Worm (Caenorhabditis elegans): ENCODE data around the gene srlf-31.

The srlf-31 gene

DNA sequence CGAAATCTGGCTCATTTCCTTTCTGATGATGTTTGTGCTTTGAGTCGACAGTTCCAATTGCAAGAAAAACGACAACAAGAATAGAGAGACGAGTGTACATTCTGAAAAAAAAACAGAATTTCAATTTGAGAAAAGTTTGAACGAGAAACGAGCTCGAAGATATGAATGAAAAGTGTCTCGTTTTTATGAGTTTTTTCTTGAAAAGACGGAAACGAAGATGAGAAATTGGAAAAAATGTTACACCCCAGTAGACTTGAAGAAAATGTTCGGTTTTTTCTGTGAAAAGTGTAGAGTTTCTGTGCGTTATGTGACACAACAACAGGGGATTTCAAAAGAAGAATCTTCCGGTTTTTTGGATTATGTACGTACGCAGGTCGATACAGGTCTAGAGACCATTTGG lies at the start of gene srlf-31:
Gene srlf-31 (minus strand): TSS at position 101 of the 400 bp plus-strand sequence.
- TF ChIP-seq him-1 (tag; optimal IDR thresholded peaks at IDR 0.05) = no peak
- no peak for TF ChIP-seq dao-5 (tag; optimal IDR thresholded peaks at IDR 0.05)
- no peak for TF ChIP-seq W03F9.2 (tag; optimal IDR thresholded peaks at IDR 0.05)

DNA sequence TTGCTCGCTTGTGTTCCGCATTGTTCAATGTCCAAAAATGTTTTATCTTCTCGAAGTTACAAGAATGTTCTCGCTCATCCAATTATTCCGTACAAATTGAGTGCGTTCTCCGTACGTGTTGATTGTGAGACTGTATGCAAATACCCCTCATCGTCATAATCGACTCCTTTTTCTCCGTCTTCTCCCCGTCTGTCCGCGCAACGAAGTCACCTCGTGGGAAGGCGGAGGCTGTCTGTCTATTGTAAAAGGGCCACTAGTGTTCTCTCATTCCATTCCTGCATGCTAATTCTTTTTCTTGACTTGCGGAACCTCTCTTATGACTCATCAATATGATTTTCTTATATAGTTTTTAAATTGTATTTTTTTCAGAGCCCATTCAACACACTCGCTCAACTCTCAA lies 47.2 kb upstream of the srlf-31 start, which contains the start of gene ZK829.9:
Gene ZK829.9 (plus strand): TSS at position 364 of the 400 bp plus-strand sequence.
- no peak for TF ChIP-seq him-1 (tag; optimal IDR thresholded peaks at IDR 0.05)
- no peak for TF ChIP-seq W03F9.2 (tag; optimal IDR thresholded peaks at IDR 0.05)
- no peak for TF ChIP-seq dao-5 (tag; optimal IDR thresholded peaks at IDR 0.05)

DNA sequence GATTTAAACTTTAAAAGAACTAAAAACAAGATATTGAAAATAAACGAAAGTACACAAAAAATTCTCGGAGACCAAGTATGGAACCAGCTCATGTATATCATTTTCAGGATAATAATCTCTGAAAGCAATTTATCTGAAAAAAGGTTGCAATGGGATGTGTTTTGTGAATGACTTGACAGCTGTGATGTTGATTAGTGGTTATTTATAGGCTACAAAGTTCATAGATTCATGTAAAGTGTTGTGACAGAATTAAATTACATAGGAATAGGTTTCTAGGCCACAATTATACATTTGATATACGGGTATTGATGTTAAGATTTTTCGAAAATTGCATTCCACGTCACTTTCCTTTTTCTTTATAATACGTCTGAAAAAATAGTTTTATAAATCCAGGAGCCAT lies 42.4 kb upstream of the srlf-31 start, which contains the start of gene srj-1:
Gene srj-1 (minus strand): TSS at position 101 of the 400 bp plus-strand sequence.
- TF ChIP-seq W03F9.2 (tag; optimal IDR thresholded peaks at IDR 0.05) = no peak
- TF ChIP-seq dao-5 (tag; optimal IDR thresholded peaks at IDR 0.05) = no peak
- no peak for TF ChIP-seq him-1 (tag; optimal IDR thresholded peaks at IDR 0.05)

DNA sequence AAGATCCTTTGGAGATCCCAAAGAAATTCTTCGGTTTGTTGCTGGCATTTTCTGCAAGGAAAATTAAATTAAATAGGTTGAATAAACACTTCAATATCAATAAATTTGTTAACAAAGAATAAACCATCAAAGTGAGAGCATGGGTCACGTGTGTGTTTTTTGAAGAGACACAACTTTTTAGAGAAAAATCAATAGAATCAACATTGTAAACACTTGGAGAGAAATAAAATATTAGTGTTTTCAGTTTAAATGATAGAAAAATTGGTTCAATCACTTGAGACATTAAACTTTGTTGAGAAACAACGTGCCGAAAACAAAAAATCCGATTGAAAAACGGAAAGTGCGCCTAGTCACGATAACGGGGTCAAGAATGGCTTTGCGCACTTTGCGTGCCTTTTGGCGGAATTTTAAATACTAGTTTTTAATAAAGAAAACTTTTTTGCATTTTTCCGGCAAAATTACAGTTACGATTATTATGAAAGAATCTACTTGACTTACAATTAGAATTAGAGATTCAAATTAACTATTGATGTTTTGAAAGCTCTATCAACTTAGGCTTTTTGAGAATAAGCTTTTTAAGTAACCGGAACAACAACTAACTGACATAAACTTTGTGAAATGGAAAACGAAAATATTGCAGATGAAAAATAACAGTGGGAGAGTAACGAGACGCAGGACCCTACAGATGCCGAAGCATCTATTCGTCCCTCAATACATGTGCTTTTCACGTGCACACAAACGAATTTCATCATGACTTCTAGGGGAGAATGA lies 38.7 kb upstream of the srlf-31 start, which contains the start of gene ZK829.7:
Gene ZK829.7 (minus strand): TSS at position 51 of the 771 bp plus-strand sequence.
- TF ChIP-seq dao-5 (tag; optimal IDR thresholded peaks at IDR 0.05) (no peak), W03F9.2 (tag; optimal IDR thresholded peaks at IDR 0.05) (peak; percentile 41)

DNA sequence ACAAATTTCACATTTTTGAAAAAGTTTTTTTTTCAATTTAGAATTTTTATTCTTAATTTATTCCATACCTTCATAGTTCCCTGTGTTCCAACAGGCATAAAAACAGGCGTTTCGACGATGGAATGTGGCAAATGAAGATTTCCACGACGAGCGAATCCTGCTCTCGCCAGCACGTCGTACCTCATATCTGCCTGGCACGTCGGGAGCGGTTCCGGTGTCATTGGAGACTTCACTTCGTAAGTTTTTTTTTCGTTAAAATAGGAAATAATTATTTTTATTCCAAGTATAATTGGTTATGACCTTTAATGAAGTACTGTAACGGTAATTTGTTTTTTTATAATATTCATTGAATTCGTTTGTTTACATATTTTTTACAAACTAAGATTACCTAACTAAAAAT lies 36.6 kb upstream of the srlf-31 start, which contains the start of gene tgt-1:
Gene tgt-1 (minus strand): TSS at position 232 of the 400 bp plus-strand sequence.
- TF ChIP-seq W03F9.2 (tag; optimal IDR thresholded peaks at IDR 0.05) = no peak
- TF ChIP-seq him-1 (tag; optimal IDR thresholded peaks at IDR 0.05) = no peak
- TF ChIP-seq dao-5 (tag; optimal IDR thresholded peaks at IDR 0.05) = no peak

DNA sequence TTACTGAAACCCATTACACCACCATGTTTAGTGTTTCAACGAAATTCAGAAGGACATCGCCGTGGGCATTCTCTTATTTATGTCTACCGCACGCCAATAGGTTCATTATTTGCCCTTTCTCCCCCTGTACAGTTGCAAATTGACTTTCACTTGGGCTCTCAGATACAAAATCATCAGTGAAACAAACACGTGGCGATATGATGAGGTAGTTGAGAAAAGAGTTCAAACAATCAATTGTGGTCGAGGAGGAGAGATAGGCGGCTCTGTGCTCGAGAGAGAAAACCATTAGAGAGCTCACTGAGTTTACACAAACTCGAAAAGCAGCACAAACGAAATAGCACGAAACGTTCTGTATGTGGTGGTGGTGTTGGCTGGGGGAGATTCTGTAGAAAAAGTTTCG lies 34.1 kb upstream of the srlf-31 start:
- TF ChIP-seq dao-5 (tag; optimal IDR thresholded peaks at IDR 0.05) (no peak), W03F9.2 (tag; optimal IDR thresholded peaks at IDR 0.05) (no peak), him-1 (tag; optimal IDR thresholded peaks at IDR 0.05) (no peak)

DNA sequence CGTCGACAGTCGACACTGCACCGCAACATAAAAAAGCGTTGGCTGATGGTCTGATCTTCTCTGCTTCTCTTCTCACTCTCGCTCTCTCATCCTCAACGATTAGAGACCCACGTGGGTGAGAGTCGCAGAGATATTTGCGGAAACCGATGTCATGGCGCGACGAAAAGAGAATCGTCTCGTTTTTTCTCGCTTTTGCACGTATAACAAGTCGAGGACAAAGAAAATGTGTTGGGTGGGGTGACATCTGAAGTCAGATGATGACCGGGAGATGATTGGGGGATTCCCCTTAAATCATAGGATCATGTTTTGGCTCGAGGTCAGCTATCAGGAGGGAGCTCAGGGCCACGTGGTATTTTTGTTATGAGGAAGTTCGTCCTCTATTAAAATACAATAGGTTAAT lies 33.4 kb upstream of the srlf-31 start:
- no peak for TF ChIP-seq dao-5 (tag; optimal IDR thresholded peaks at IDR 0.05)
- TF ChIP-seq W03F9.2 (tag; optimal IDR thresholded peaks at IDR 0.05) = no peak
- TF ChIP-seq him-1 (tag; optimal IDR thresholded peaks at IDR 0.05) = no peak

DNA sequence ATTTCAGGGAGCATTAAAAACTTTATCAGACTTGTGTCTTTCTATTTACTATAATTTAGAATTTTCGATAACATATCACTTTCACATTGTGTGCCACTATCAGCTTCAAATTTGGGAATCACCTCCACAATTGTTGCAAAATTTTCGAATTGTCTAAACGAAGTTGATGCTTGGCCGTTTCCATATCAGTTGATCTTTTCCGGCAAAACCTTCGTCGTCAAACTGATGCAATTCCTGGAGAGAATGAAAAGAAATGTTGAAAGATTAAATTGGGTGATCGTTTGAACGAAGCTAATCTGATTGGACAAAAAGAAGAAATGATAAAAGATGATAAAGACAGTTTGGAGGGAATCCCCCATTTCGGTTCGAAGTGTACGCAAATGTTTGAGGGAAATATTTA lies 32.6 kb upstream of the srlf-31 start:
- no peak for TF ChIP-seq W03F9.2 (tag; optimal IDR thresholded peaks at IDR 0.05)
- no peak for TF ChIP-seq him-1 (tag; optimal IDR thresholded peaks at IDR 0.05)
- TF ChIP-seq dao-5 (tag; optimal IDR thresholded peaks at IDR 0.05) = no peak

DNA sequence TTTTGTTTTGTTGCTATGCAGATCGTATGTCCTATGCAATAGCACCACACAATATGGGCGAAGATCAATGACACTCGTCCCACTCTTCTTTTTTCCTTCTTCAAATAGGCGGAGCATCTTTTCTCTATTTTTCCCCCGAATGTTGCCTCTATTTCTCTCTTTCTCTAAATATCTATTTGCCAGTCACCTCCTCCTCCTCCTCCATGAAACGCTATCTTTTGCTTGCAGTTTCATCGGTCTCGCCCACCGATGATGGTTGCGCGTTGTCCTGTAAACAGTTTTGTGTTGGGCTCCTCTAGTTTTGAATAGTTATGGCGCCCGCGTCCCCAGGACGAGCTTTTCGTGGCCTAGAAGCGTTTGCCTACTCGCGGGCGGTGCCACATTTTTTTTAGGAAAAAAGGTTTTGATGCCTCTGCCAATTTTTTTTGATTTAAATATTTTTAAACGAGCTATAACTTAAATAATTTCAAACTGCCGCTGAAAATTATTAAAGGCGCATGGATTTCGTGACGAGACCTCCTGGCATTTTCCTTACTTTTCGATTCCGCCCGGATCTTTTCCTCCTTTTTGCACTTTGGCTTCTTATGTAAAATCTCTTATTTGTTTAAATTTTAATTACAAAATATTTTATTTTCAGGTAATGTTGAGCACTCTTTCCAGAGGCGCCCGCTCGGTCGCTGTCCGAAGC lies 29.8 kb upstream of the srlf-31 start, which contains the start of gene gdh-1:
Gene gdh-1 (plus strand): TSS at position 638 of the 688 bp plus-strand sequence.
- TF ChIP-seq dao-5 (tag; optimal IDR thresholded peaks at IDR 0.05) (no peak), him-1 (tag; optimal IDR thresholded peaks at IDR 0.05) (no peak), W03F9.2 (tag; optimal IDR thresholded peaks at IDR 0.05) (no peak)

DNA sequence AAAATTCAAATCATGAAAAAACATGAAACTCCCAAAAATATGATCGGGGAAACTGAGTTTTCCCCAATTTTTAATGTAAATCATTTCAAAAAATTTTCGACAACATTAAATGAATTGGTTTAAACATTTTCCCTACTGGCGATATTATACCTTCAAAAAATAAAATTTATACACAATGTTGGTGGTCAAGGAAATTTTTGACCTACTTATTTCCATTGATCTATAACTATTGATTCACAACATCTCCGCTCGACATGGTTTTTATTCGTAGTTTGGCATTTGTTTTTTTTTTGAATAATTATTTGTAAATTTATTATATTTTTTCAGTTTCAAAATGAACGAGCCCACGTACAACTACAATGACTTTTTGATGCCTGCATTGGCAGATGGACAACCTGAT lies 27.3 kb upstream of the srlf-31 start, which contains the start of gene tbx-36:
Gene tbx-36 (plus strand): TSS at position 301 of the 400 bp plus-strand sequence.
- TF ChIP-seq W03F9.2 (tag; optimal IDR thresholded peaks at IDR 0.05) (no peak), dao-5 (tag; optimal IDR thresholded peaks at IDR 0.05) (no peak)

DNA sequence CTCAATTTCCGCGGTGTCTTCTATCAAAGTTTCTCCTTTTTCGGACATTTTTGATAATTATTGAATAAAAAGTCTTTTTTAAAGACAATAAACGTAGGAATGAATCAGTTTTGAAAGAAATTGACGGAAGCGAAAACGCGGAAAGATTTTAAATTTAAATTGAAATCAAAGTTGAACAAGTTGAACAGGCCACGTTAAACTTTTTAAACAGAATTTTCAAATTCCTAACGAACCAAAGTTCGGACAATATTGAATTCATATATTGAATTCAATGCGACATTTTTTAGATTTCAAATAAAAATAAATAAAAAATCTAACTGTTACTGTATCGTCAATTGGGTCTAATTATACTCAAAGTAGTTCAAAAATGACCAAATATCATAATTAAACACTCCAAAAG lies 26.7 kb upstream of the srlf-31 start, which contains the start of gene hdl-1:
Gene hdl-1 (minus strand): TSS at position 101 of the 400 bp plus-strand sequence.
- TF ChIP-seq dao-5 (tag; optimal IDR thresholded peaks at IDR 0.05) = no peak
- TF ChIP-seq him-1 (tag; optimal IDR thresholded peaks at IDR 0.05) = no peak
- TF ChIP-seq W03F9.2 (tag; optimal IDR thresholded peaks at IDR 0.05) = no peak

DNA sequence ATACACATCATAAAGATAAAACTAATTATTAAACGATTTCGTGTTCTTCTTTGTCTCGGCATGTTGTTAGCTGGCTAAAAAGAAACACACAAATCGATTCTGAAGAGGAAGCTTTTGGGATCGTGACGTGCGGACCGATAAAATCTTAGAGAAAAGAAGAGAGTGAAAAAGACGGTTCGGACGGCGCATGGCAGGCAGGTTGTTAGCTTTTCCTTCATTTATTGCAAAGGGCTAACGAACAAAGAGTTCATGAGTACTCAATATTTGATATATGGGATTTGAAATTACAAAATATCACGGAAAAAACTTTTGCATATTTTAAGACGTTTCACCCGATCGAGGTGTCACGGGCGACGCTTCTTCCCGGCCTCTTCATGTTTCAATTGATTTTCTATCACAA lies 22.6 kb upstream of the srlf-31 start, which contains the start of gene ZK829.3:
Gene ZK829.3 (minus strand): TSS at position 101 of the 400 bp plus-strand sequence.
- TF ChIP-seq W03F9.2 (tag; optimal IDR thresholded peaks at IDR 0.05) (no peak), him-1 (tag; optimal IDR thresholded peaks at IDR 0.05) (no peak), dao-5 (tag; optimal IDR thresholded peaks at IDR 0.05) (no peak)

DNA sequence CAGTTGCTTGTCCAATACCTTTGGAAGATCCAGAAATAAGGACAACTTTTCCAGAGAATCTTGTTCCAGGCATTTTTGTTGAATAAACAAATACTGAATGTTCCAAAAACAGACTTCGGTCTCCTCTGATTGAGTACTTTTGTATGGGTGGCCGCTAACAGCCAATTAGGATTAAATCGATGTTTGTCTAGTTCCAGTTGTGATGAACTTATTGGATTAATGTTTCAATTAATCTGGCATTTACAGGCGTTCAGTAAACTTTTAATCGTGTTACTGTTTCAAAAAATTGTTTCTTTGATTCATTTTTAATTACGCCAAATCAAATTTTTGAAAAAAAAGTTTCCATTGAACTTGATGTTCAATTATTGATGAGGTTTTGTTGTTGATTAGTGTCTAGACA lies 19.3 kb upstream of the srlf-31 start, which contains the start of gene ZK829.1:
Gene ZK829.1 (minus strand): TSS at position 101 of the 400 bp plus-strand sequence.
- TF ChIP-seq him-1 (tag; optimal IDR thresholded peaks at IDR 0.05) (no peak), W03F9.2 (tag; optimal IDR thresholded peaks at IDR 0.05) (no peak), dao-5 (tag; optimal IDR thresholded peaks at IDR 0.05) (no peak)

DNA sequence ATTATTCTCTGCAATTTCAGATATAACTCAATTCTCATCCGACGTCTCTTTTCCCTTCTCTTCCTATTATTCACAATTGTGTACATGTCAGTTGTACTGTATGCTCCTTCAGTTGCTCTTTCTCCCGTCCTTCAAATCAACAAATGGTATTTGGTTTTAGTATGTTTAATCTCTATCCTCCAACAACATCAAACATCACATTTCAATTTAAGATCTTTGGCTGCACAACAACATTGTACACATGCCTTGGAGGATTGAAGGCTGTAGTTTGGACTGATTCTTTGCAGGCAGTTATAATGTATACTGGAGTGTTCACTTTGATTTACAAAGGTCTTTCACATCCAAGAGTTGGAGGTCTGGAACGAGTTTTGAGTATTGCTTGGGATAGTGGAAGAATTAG lies 15.6 kb upstream of the srlf-31 start:
- TF ChIP-seq dao-5 (tag; optimal IDR thresholded peaks at IDR 0.05) (no peak), W03F9.2 (tag; optimal IDR thresholded peaks at IDR 0.05) (no peak), him-1 (tag; optimal IDR thresholded peaks at IDR 0.05) (no peak)

Measured in whole organism, L4/young adult.